Worm (Caenorhabditis elegans) whole organism, L4 larva: Measurements from ENCODE around the gene tmed-10.

Experiments
- D1046.2 ChIP-seq: fragments of 200-800 bp; sonication (Bioruptor generic); IDR thresholded peaks from 2 replicates; pipeline ENCODE4 v1.3.6; 2022; ENCODE audit warnings: missing genetic modification characterization, missing compliant biosample characterization
- F10B5.3 ChIP-seq: sonication (generic microtip); optimal IDR thresholded peaks from 2 replicates; lab custom pipeline; 2016; ENCODE audit warnings: mild to moderate bottlenecking, missing genetic modification characterization, missing compliant biosample characterization
- F26F4.8 ChIP-seq: fragments of 200-800 bp; sonication (Bioruptor generic); conservative IDR thresholded peaks from 2 replicates; pipeline ENCODE4 v1.3.6; 2022; ENCODE audit warnings: missing genetic modification characterization, missing compliant biosample characterization
- F49E8.2 ChIP-seq: sonication (generic microtip); optimal IDR thresholded peaks from 2 replicates; lab custom pipeline; 2016; ENCODE audit warnings: missing compliant biosample characterization, mild to moderate bottlenecking, missing genetic modification characterization, borderline replicate concordance
- Y105C5A.15 ChIP-seq: fragments of 200-800 bp; sonication (Bioruptor generic); IDR thresholded peaks from 2 replicates; pipeline ENCODE4 v1.3.6; 2022; ENCODE audit warnings: missing genetic modification characterization, missing compliant biosample characterization
- Y5F2A.4 ChIP-seq: fragments of 200-800 bp; sonication (Bioruptor generic); optimal IDR thresholded peaks from 2 replicates; lab custom pipeline; 2018; ENCODE audit warnings: mild to moderate bottlenecking, missing genetic modification characterization, missing compliant biosample characterization
- Y75B8A.6 ChIP-seq: fragments of 200-800 bp; sonication (Bioruptor generic); IDR thresholded peaks from 2 replicates; pipeline ENCODE4 v1.3.6; 2022; ENCODE audit warnings: missing genetic modification reagents, missing genetic modification characterization, missing compliant biosample characterization
- ZK337.2 ChIP-seq: fragments of 200-800 bp; sonication (Bioruptor generic); IDR thresholded peaks from 2 replicates; pipeline ENCODE4 v1.3.6; 2022; ENCODE audit warnings: missing genetic modification reagents, missing genetic modification characterization, missing compliant biosample characterization
- ZK546.5 ChIP-seq, 2 experiments: sonication (generic microtip); optimal IDR thresholded peaks; 2 replicates each; lab custom pipeline; 2017; ENCODE audit warnings: missing biosample characterization in 2 of 2, missing genetic modification characterization in 2 of 2
- arid-1 ChIP-seq: fragments of 200-800 bp; sonication (Bioruptor generic); conservative IDR thresholded peaks from 2 replicates; pipeline ENCODE4 v1.3.6; 2022; ENCODE audit warnings: missing genetic modification reagents, missing genetic modification characterization, missing compliant biosample characterization
- ceh-20 ChIP-seq: fragments of 200-800 bp; sonication (Bioruptor generic); IDR thresholded peaks from 2 replicates; pipeline ENCODE4 v1.3.6; 2022; ENCODE audit warnings: missing genetic modification reagents, missing genetic modification characterization, missing compliant biosample characterization
- ceh-28 ChIP-seq: fragments of 150-350 bp; optimal IDR thresholded peaks from 2 replicates; lab custom pipeline; 2014; ENCODE audit warnings: missing biosample characterization, missing genetic modification reagents, missing genetic modification characterization
- ceh-32 ChIP-seq: sonication (generic microtip); optimal IDR thresholded peaks from 2 replicates; lab custom pipeline; 2016; ENCODE audit warnings: mild to moderate bottlenecking, missing genetic modification characterization, missing compliant biosample characterization; ENCODE audit not compliant: poor library complexity
- ceh-82 ChIP-seq: sonication (generic microtip); optimal IDR thresholded peaks from 2 replicates; lab custom pipeline; 2017; ENCODE audit warnings: missing biosample characterization, missing genetic modification characterization
- ces-1 ChIP-seq: fragments of 150-350 bp; sonication (generic microtip); optimal IDR thresholded peaks from 4 replicates; lab custom pipeline; 2014; ENCODE audit warnings: missing biosample characterization, missing genetic modification reagents, missing genetic modification characterization
- cey-2 ChIP-seq: sonication (generic microtip); optimal IDR thresholded peaks from 3 replicates; lab custom pipeline; 2017; ENCODE audit warnings: missing genetic modification characterization, mild to moderate bottlenecking, missing compliant biosample characterization, antibody characterized with exemption, borderline replicate concordance; ENCODE audit not compliant: insufficient read depth
- ctbp-1 ChIP-seq: fragments of 200-800 bp; sonication (Bioruptor generic); IDR thresholded peaks from 2 replicates; pipeline ENCODE4 v1.3.6; 2022; ENCODE audit warnings: missing genetic modification reagents, missing genetic modification characterization, missing compliant biosample characterization
- daf-16 ChIP-seq, 3 experiments: sonication (generic microtip); optimal IDR thresholded peaks; 2 replicates each; lab custom pipeline; 2016 to 2017; ENCODE audit warnings: missing genetic modification characterization in 3 of 3, missing genetic modification reagents in 3 of 3, mild to moderate bottlenecking in 2 of 3, missing compliant biosample characterization in 2 of 3, missing biosample characterization in 1 of 3, moderate library complexity in 1 of 3
- fkh-10 ChIP-seq: fragments of 150-350 bp; optimal IDR thresholded peaks from 2 replicates; lab custom pipeline; 2014; ENCODE audit warnings: missing biosample characterization, missing genetic modification reagents, missing genetic modification characterization
- fos-1 ChIP-seq: fragments of 150-350 bp; optimal IDR thresholded peaks from 2 replicates; lab custom pipeline; 2014; ENCODE audit warnings: missing biosample characterization, missing genetic modification characterization
- gei-8 ChIP-seq: fragments of 200-800 bp; sonication (Bioruptor generic); optimal IDR thresholded peaks from 2 replicates; lab custom pipeline; 2018; ENCODE audit warnings: mild to moderate bottlenecking, missing genetic modification characterization, missing compliant biosample characterization
- jun-1 ChIP-seq: fragments of 150-350 bp; optimal IDR thresholded peaks from 2 replicates; lab custom pipeline; 2014; ENCODE audit warnings: missing biosample characterization, missing genetic modification reagents, missing genetic modification characterization
- lin-15B ChIP-seq: fragments of 150-350 bp; sonication (generic microtip); optimal IDR thresholded peaks from 3 replicates; lab custom pipeline; 2014; ENCODE audit warnings: missing biosample characterization, missing genetic modification characterization
- madf-5 ChIP-seq, 2 experiments: fragments of 200-800 bp; sonication (Bioruptor generic); IDR thresholded peaks; 2 replicates each; pipeline ENCODE4 v1.3.6; 2022; ENCODE audit warnings: missing compliant biosample characterization in 2 of 2, missing genetic modification characterization in 2 of 2
- mep-1 ChIP-seq: fragments of 150-350 bp; sonication (generic microtip); optimal IDR thresholded peaks from 3 replicates; lab custom pipeline; 2014; ENCODE audit warnings: missing biosample characterization, missing genetic modification characterization
- mes-2 ChIP-seq: sonication (generic microtip); optimal IDR thresholded peaks from 2 replicates; lab custom pipeline; 2016; ENCODE audit warnings: missing genotype, mild to moderate bottlenecking, missing genetic modification characterization, missing compliant biosample characterization; ENCODE audit not compliant: poor library complexity, severe bottlenecking
- mxl-3 ChIP-seq: fragments of 200-800 bp; sonication (Bioruptor generic); optimal IDR thresholded peaks from 2 replicates; lab custom pipeline; 2018; ENCODE audit warnings: mild to moderate bottlenecking, missing genetic modification characterization, missing compliant biosample characterization
- nhr-11 ChIP-seq: fragments of 150-350 bp; optimal IDR thresholded peaks from 2 replicates; lab custom pipeline; 2014; ENCODE audit warnings: missing biosample characterization, missing genetic modification characterization
- nhr-111 ChIP-seq: fragments of 200-800 bp; sonication (Bioruptor generic); optimal IDR thresholded peaks from 2 replicates; lab custom pipeline; 2018; ENCODE audit warnings: mild to moderate bottlenecking, missing genetic modification characterization, missing compliant biosample characterization
- nhr-48 ChIP-seq: sonication (generic microtip); optimal IDR thresholded peaks from 2 replicates; lab custom pipeline; 2016; ENCODE audit warnings: mild to moderate bottlenecking, missing genetic modification characterization, missing compliant biosample characterization
- pha-4 ChIP-seq, 2 experiments: fragments of 150-350 bp in 1 of 2; fragments of 200-800 bp in 1 of 2; sonication (Bioruptor generic) in 1 of 2; IDR thresholded peaks in 1 of 2; optimal IDR thresholded peaks in 1 of 2; 2 replicates each; pipeline versions ENCODE4 v1.3.6 to Lab custom; 2014 to 2022; ENCODE audit warnings: missing genetic modification characterization in 2 of 2, missing genetic modification reagents in 2 of 2, missing biosample characterization in 1 of 2, missing compliant biosample characterization in 1 of 2
- saeg-2 ChIP-seq: fragments of 200-800 bp; sonication (Bioruptor generic); IDR thresholded peaks from 2 replicates; pipeline ENCODE4 v1.3.6; 2022; ENCODE audit warnings: missing genetic modification reagents, missing genetic modification characterization, missing compliant biosample characterization
- set-16 ChIP-seq: fragments of 200-800 bp; sonication (Bioruptor generic); IDR thresholded peaks from 2 replicates; pipeline ENCODE4 v1.3.6; 2022; ENCODE audit warnings: missing genetic modification reagents, missing genetic modification characterization, missing compliant biosample characterization
- skn-1 ChIP-seq: fragments of 150-350 bp; optimal IDR thresholded peaks from 2 replicates; lab custom pipeline; 2014; ENCODE audit warnings: missing biosample characterization, missing genetic modification characterization
- snpc-1.2 ChIP-seq: fragments of 200-800 bp; sonication (Bioruptor generic); IDR thresholded peaks from 2 replicates; pipeline ENCODE4 v1.3.6; 2022; ENCODE audit warnings: missing genetic modification reagents, missing genetic modification characterization, missing compliant biosample characterization
- snpc-4 ChIP-seq: fragments of 150-350 bp; optimal IDR thresholded peaks from 2 replicates; lab custom pipeline; 2014; ENCODE audit warnings: missing biosample characterization, missing genetic modification characterization
- unc-39 ChIP-seq: sonication (generic microtip); optimal IDR thresholded peaks from 2 replicates; lab custom pipeline; 2017; ENCODE audit warnings: missing biosample characterization, missing genetic modification characterization
- zfp-3 ChIP-seq: fragments of 200-800 bp; sonication (Bioruptor generic); conservative IDR thresholded peaks from 2 replicates; pipeline ENCODE4 v1.3.6; 2022; ENCODE audit warnings: missing genetic modification reagents, missing genetic modification characterization, missing compliant biosample characterization
- ztf-7 ChIP-seq: fragments of 150-350 bp; optimal IDR thresholded peaks from 2 replicates; lab custom pipeline; 2014; ENCODE audit warnings: missing biosample characterization, missing genetic modification characterization

tmed-10 gene

DNA sequence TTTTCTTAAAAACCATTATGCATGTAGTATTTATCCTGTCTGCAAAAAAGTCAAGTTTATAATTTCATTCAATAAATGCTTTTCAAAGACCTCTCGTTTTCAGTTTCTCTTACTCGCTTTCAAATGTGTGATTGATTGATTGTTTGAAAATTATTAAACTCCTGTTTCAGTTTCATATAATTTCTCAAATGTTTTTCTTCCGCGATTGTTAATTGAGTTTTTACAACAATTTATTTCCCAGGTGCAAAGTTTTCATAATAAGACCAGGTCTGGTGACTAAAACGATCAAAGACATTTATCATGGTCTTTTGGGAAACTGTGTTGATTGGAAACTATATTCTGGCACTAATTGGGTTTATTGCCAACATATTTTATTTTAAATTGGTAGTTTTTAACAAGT, 32.4 kb downstream of the tmed-10 start, which contains the start of gene T03F7.6:
Gene T03F7.6, plus strand, starts transcription at position 301 of the 400 bp plus-strand sequence.
- TF ChIP-seq fos-1 = no peak
- TF ChIP-seq ctbp-1 (GFP tag; lab: Robert Waterston, UW) = no peak
- no peak for TF ChIP-seq snpc-4
- TF ChIP-seq ceh-28 (tag; lab: Kevin White, UChicago) = no peak
- no peak for TF ChIP-seq mxl-3 (GFP tag; lab: Kevin White, UChicago)
- TF ChIP-seq nhr-48 (tag; lab: Kevin White, UChicago) = no peak
- TF ChIP-seq snpc-1.2 (GFP tag; lab: Robert Waterston, UW) = no peak
- no peak for TF ChIP-seq F49E8.2 (tag; lab: Kevin White, UChicago)
- TF ChIP-seq jun-1 = no peak
- no peak for TF ChIP-seq ceh-32 (tag; lab: Kevin White, UChicago)
- TF ChIP-seq Y5F2A.4 = no peak
- TF ChIP-seq F26F4.8 (GFP tag; lab: Robert Waterston, UW) = no peak
- no peak for TF ChIP-seq pha-4 (GFP tag; IDR thresholded peaks at IDR 0.05; lab: Robert Waterston, UW)
- no peak for TF ChIP-seq pha-4 (tag; optimal IDR thresholded peaks at IDR 0.05; lab: Kevin White, UChicago)
- TF ChIP-seq ceh-20 = no peak
- no peak for TF ChIP-seq Y75B8A.6 (GFP tag; lab: Robert Waterston, UW)
- no peak for TF ChIP-seq nhr-11 (tag; lab: Kevin White, UChicago)
- TF ChIP-seq ZK546.5 (tag; optimal IDR thresholded peaks at IDR 0.05; lab: Kevin White, UChicago) = no peak
- no peak for TF ChIP-seq saeg-2 (GFP tag; lab: Robert Waterston, UW)

DNA sequence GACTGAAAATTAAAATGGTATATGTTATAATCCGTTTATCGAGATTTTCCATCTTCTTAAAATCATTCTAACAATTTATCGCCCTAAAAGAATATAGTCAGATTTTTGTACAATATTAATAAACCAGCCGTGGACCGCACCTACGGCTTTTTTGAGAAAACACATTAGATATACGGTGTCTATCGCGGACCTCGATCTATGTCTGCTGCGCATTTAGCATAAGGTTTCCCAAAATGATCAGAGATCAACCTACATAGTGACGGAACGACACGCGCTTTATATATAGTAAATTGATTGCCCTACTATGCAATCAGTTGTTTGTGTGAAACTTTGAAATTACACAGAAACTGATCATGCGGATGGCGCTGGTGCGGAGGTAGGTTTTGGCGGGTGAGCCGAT, 34.1 kb downstream of the tmed-10 start:
- TF ChIP-seq madf-5 (GFP tag; IDR thresholded peaks at IDR 0.05; lab: Robert Waterston, UW) (no peak), Y75B8A.6 (GFP tag; lab: Robert Waterston, UW) (no peak), snpc-1.2 (GFP tag; lab: Robert Waterston, UW) (no peak), mep-1 (no peak), D1046.2 (no peak), ceh-82 (tag; lab: Kevin White, UChicago) (no peak), mxl-3 (GFP tag; lab: Kevin White, UChicago) (no peak), F10B5.3 (no peak), ZK337.2 (GFP tag; lab: Robert Waterston, UW) (no peak), ctbp-1 (GFP tag; lab: Robert Waterston, UW) (no peak), zfp-3 (GFP tag; lab: Robert Waterston, UW) (no peak), fkh-10 (no peak), mes-2 (tag; lab: Kevin White, UChicago) (no peak), skn-1 (tag; lab: Kevin White, UChicago) (no peak), ceh-28 (tag; lab: Kevin White, UChicago) (no peak), unc-39 (tag; lab: Kevin White, UChicago) (no peak), F26F4.8 (GFP tag; lab: Robert Waterston, UW) (no peak), pha-4 (GFP tag; IDR thresholded peaks at IDR 0.05; lab: Robert Waterston, UW) (no peak), pha-4 (tag; optimal IDR thresholded peaks at IDR 0.05; lab: Kevin White, UChicago) (no peak), daf-16 (GFP tag; optimal IDR thresholded peaks at IDR 0.05; lab: Kevin White, UChicago) (no peak), daf-16 (tag; optimal IDR thresholded peaks at IDR 0.05; lab: Kevin White, UChicago) (no peak), arid-1 (GFP tag; lab: Robert Waterston, UW) (no peak)

DNA sequence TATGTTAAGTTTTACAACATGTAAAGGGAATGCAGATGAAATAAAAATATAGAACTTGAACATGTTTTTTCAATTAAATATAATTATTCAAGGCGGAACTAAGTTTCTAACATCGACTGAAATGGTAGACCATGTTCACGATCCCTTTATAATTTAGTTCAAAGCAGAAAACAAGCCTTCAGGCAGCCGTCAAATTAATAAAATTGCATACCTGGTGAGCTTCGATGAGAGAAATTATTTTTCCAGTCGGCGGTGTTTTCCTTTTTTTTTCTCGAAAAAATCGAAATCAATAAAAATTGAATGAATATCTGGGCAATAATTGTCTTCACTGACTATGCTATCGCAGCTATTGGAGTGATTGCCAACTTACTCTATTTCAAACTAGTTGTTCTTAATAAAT, 35.9 kb downstream of the tmed-10 start, which contains the start of gene C03E10.1:
Gene C03E10.1, plus strand, starts transcription at position 301 of the 400 bp plus-strand sequence.
- TF ChIP-seq nhr-111 (GFP tag; lab: Kevin White, UChicago) (no peak), Y105C5A.15 (no peak), gei-8 (no peak), pha-4 (GFP tag; IDR thresholded peaks at IDR 0.05; lab: Robert Waterston, UW) (no peak), pha-4 (tag; optimal IDR thresholded peaks at IDR 0.05; lab: Kevin White, UChicago) (no peak), ctbp-1 (GFP tag; lab: Robert Waterston, UW) (no peak), cey-2 (no peak), ztf-7 (no peak), daf-16 (GFP tag; optimal IDR thresholded peaks at IDR 0.05; lab: Kevin White, UChicago) (no peak), daf-16 (tag; optimal IDR thresholded peaks at IDR 0.05; lab: Kevin White, UChicago) (no peak), lin-15B (tag; lab: Kevin White, UChicago) (no peak), set-16 (GFP tag; lab: Robert Waterston, UW) (no peak), ces-1 (GFP tag; lab: Kevin White, UChicago) (no peak), mxl-3 (GFP tag; lab: Kevin White, UChicago) (no peak)
